Worm (Caenorhabditis elegans): ENCODE results near the gene zhp-4.

zhp-4 gene

ce11 chrV:19083789-19084188 lies 17.8 kb downstream of the zhp-4 start (continued):
- TF ChIP-seq nhr-111 (GFP tag; optimal IDR thresholded peaks at IDR 0.05) (no peak), snpc-4 (tag; optimal IDR thresholded peaks at IDR 0.05) (no peak), lin-29 (GFP tag; IDR thresholded peaks at IDR 0.05) (no peak), nhr-28 (tag; optimal IDR thresholded peaks at IDR 0.05) (peak; percentile 73)

- peak; percentile 10 for TF ChIP-seq hlh-30 (tag; optimal IDR thresholded peaks at IDR 0.05; ENCODE audit: insufficient read depth)
- peak; percentile 6 for TF ChIP-seq hlh-11 (tag; optimal IDR thresholded peaks at IDR 0.05)
- TF ChIP-seq unc-62 (GFP tag; optimal IDR thresholded peaks at IDR 0.05 in 1 of 2), result peak in 1 of 2 experiments; percentile 22
- TF ChIP-seq unc-62 (tag; optimal IDR thresholded peaks at IDR 0.05), result no peak
- TF ChIP-seq dpl-1 (GFP tag; optimal IDR thresholded peaks at IDR 0.05), result no peak
- TF ChIP-seq set-16 (GFP tag; IDR thresholded peaks at IDR 0.05), result 0 out of 2 replicates have a peak, but pooled peaks have one; percentile 6
- no peak for TF ChIP-seq madf-9 (GFP tag; conservative IDR thresholded peaks at IDR 0.05)
- TF ChIP-seq tag-97 (GFP tag; IDR thresholded peaks at IDR 0.05), result no peak
- no peak for TF ChIP-seq lsy-2 (tag; optimal IDR thresholded peaks at IDR 0.05)
- 0 out of 2 replicates have a peak, but pooled peaks have one; percentile 27 for TF ChIP-seq hmg-1.1 (GFP tag; IDR thresholded peaks at IDR 0.05)
Measured at ce11 chrV:19082541-19082940, 19.0 kb downstream of the zhp-4 start, which contains the start of gene nhr-95. Gene nhr-95 (minus strand): TSS chrV:19082641.

ce11 chrV:19076835-19077234 lies 24.8 kb downstream of the zhp-4 start:
- TF ChIP-seq ceh-28 (tag; optimal IDR thresholded peaks at IDR 0.05) (peak; percentile 68), mdl-1 (tag; optimal IDR thresholded peaks at IDR 0.05) (no peak)

- TF ChIP-seq ceh-28 (tag; optimal IDR thresholded peaks at IDR 0.05), result peak; percentile 55
Measured at ce11 chrV:19076141-19076656, 25.4 kb downstream of the zhp-4 start.

ce11 chrV:19073169-19073568 lies 28.4 kb downstream of the zhp-4 start:
- peak; percentile 66 for TF ChIP-seq ceh-28 (tag; optimal IDR thresholded peaks at IDR 0.05)
- no peak for TF ChIP-seq mep-1 (tag; optimal IDR thresholded peaks at IDR 0.05)
- TF ChIP-seq lsy-2 (tag; optimal IDR thresholded peaks at IDR 0.05), result no peak
- TF ChIP-seq ceh-20 (GFP tag; IDR thresholded peaks at IDR 0.05), result no peak
- no peak for TF ChIP-seq attf-4 (tag; optimal IDR thresholded peaks at IDR 0.05)

ce11 chrV:19068888-19069287 lies 32.7 kb downstream of the zhp-4 start:
- TF ChIP-seq madf-9 (GFP tag; conservative IDR thresholded peaks at IDR 0.05) (no peak), lin-39 (tag; optimal IDR thresholded peaks at IDR 0.05) (no peak), lin-38 (GFP tag; IDR thresholded peaks at IDR 0.05) (no peak), ceh-28 (tag; optimal IDR thresholded peaks at IDR 0.05) (peak; percentile 59), T26A8.4 (GFP tag; IDR thresholded peaks at IDR 0.05) (no peak)

- peak; percentile 21 for TF ChIP-seq ceh-28 (tag; optimal IDR thresholded peaks at IDR 0.05)
Measured at ce11 chrV:19065945-19066344, 35.6 kb downstream of the zhp-4 start.

ce11 chrV:19063326-19063725 lies 38.3 kb downstream of the zhp-4 start:
- peak; percentile 77 for TF ChIP-seq ceh-28 (tag; optimal IDR thresholded peaks at IDR 0.05)
- no peak for TF ChIP-seq mdt-29 (GFP tag; IDR thresholded peaks at IDR 0.05)
- no peak for TF ChIP-seq spr-3 (GFP tag; optimal IDR thresholded peaks at IDR 0.05)
- TF ChIP-seq daf-8 (GFP tag; IDR thresholded peaks at IDR 0.05), result no peak

ce11 chrV:19059873-19060272 lies 41.7 kb downstream of the zhp-4 start, which contains the start of gene twk-46:
Gene twk-46 (plus strand): TSS chrV:19060173.
- TF ChIP-seq attf-4 (tag; optimal IDR thresholded peaks at IDR 0.05) (no peak), nhr-28 (tag; optimal IDR thresholded peaks at IDR 0.05) (no peak)

All from whole organism, L4 larva.